Fruit fly (Drosophila melanogaster) whole organism, embryonic: ENCODE results near the gene fz.

Experiments used
- CG10431 ChIP-seq: fragments of 200-800 bp; sonication (Bioruptor generic); optimal IDR thresholded peaks from 3 replicates; lab custom pipeline; 2018; ENCODE audit warnings: missing biosample characterization, mild to moderate bottlenecking, missing genetic modification characterization
- CG10959 ChIP-seq: fragments of 200-800 bp; sonication (Bioruptor generic); IDR thresholded peaks from 2 replicates; pipeline ENCODE4 v1.3.6; 2022; ENCODE audit warnings: missing biosample characterization, missing genetic modification characterization
- CG10979 ChIP-seq: fragments of 200-800 bp; sonication (Bioruptor generic); optimal IDR thresholded peaks from 2 replicates; lab custom pipeline; 2018; ENCODE audit warnings: missing biosample characterization, mild to moderate bottlenecking, missing genetic modification characterization, moderate library complexity
- CG11093 ChIP-seq: fragments of 200-800 bp; sonication (Bioruptor generic); IDR thresholded peaks from 3 replicates; pipeline ENCODE4 v1.3.6; 2022; ENCODE audit warnings: missing biosample characterization, missing genetic modification characterization
- CG11398 ChIP-seq: fragments of 200-800 bp; sonication (Bioruptor generic); optimal IDR thresholded peaks from 2 replicates; lab custom pipeline; 2016; ENCODE audit warnings: missing biosample characterization, missing genetic modification characterization
- CG11456 ChIP-seq: fragments of 200-800 bp; sonication (Bioruptor generic); IDR thresholded peaks from 3 replicates; pipeline ENCODE4 v1.3.6; 2022; ENCODE audit warnings: missing biosample characterization, missing genetic modification characterization
- CG16813 ChIP-seq: fragments of 200-800 bp; sonication (Bioruptor generic); IDR thresholded peaks from 3 replicates; pipeline ENCODE4 v1.3.6; 2022; ENCODE audit warnings: missing biosample characterization, missing genetic modification characterization; ENCODE audit not compliant: partially characterized antibody
- CG16863 ChIP-seq: fragments of 200-800 bp; sonication (Bioruptor generic); optimal IDR thresholded peaks from 3 replicates; lab custom pipeline; 2016; ENCODE audit warnings: missing biosample characterization, missing genetic modification characterization
- CG17568 ChIP-seq: fragments of 200-800 bp; sonication (Bioruptor generic); optimal IDR thresholded peaks from 2 replicates; lab custom pipeline; 2018; ENCODE audit warnings: missing biosample characterization, mild to moderate bottlenecking, missing genetic modification characterization, moderate library complexity
- CG2120 ChIP-seq: fragments of 200-800 bp; sonication (Bioruptor generic); optimal IDR thresholded peaks from 3 replicates; lab custom pipeline; 2016; ENCODE audit warnings: missing biosample characterization, missing genetic modification characterization
- CG31365 ChIP-seq: fragments of 200-800 bp; sonication (Bioruptor generic); optimal IDR thresholded peaks from 2 replicates; lab custom pipeline; 2018; ENCODE audit warnings: missing biosample characterization, mild to moderate bottlenecking, missing genetic modification characterization
- CG33557 ChIP-seq: fragments of 200-800 bp; sonication (Bioruptor generic); optimal IDR thresholded peaks from 2 replicates; lab custom pipeline; 2019; ENCODE audit warnings: missing biosample characterization, mild to moderate bottlenecking, missing genetic modification characterization, moderate library complexity
- CG34224 ChIP-seq: fragments of 200-800 bp; sonication (Bioruptor generic); IDR thresholded peaks from 3 replicates; pipeline ENCODE4 v1.3.6; 2022; ENCODE audit warnings: missing biosample characterization, missing genetic modification characterization; ENCODE audit not compliant: partially characterized antibody
- CG4282 ChIP-seq: fragments of 200-800 bp; sonication (Bioruptor generic); optimal IDR thresholded peaks from 2 replicates; lab custom pipeline; 2016; ENCODE audit warnings: missing biosample characterization, missing genetic modification characterization
- CG6683 ChIP-seq: fragments of 200-800 bp; sonication (Bioruptor generic); optimal IDR thresholded peaks from 2 replicates; lab custom pipeline; 2017; ENCODE audit warnings: missing biosample characterization, mild to moderate bottlenecking, missing genetic modification characterization, missing genetic modification reagents
- CG6791 ChIP-seq: fragments of 200-800 bp; sonication (Bioruptor generic); IDR thresholded peaks from 3 replicates; pipeline ENCODE4 v1.3.6; 2022; ENCODE audit warnings: missing biosample characterization, missing genetic modification characterization; ENCODE audit not compliant: partially characterized antibody
- CG6813 ChIP-seq: fragments of 200-800 bp; sonication (Bioruptor generic); optimal IDR thresholded peaks from 2 replicates; lab custom pipeline; 2017; ENCODE audit warnings: missing biosample characterization, missing genetic modification characterization, mild to moderate bottlenecking, moderate library complexity, missing genetic modification reagents
- CG7271 ChIP-seq: fragments of 200-800 bp; sonication (Bioruptor generic); optimal IDR thresholded peaks from 2 replicates; lab custom pipeline; 2018; ENCODE audit warnings: missing biosample characterization, mild to moderate bottlenecking, missing genetic modification characterization, moderate library complexity
- CG8281 ChIP-seq: fragments of 200-800 bp; sonication (Bioruptor generic); optimal IDR thresholded peaks from 2 replicates; lab custom pipeline; 2018; ENCODE audit warnings: missing biosample characterization, mild to moderate bottlenecking, missing genetic modification characterization, moderate library complexity
- Dip2 ChIP-seq: fragments of 200-800 bp; sonication (Bioruptor generic); IDR thresholded peaks from 2 replicates; pipeline ENCODE4 v1.3.6; 2022; ENCODE audit warnings: missing biosample characterization, missing genetic modification characterization
- Gug ChIP-seq: fragments of 200-800 bp; sonication (Bioruptor generic); IDR thresholded peaks from 4 replicates; pipeline ENCODE4 v1.3.6; 2022; ENCODE audit warnings: missing biosample characterization, missing genetic modification characterization
- HLH3B ChIP-seq: fragments of 200-800 bp; sonication (Bioruptor generic); IDR thresholded peaks from 2 replicates; pipeline ENCODE4 v1.3.6; 2022; ENCODE audit warnings: missing biosample characterization, missing genetic modification characterization
- Hand ChIP-seq: fragments of 200-800 bp; sonication (Bioruptor generic); optimal IDR thresholded peaks from 2 replicates; lab custom pipeline; 2017; ENCODE audit warnings: mild to moderate bottlenecking, missing biosample characterization, missing genetic modification reagents, missing genetic modification characterization
- Hey ChIP-seq: fragments of 200-800 bp; sonication (Bioruptor generic); optimal IDR thresholded peaks from 3 replicates; lab custom pipeline; 2018; ENCODE audit warnings: missing biosample characterization, mild to moderate bottlenecking, missing genetic modification characterization
- Hmr ChIP-seq: fragments of 200-800 bp; sonication (Bioruptor generic); optimal IDR thresholded peaks from 3 replicates; lab custom pipeline; 2017; ENCODE audit warnings: mild to moderate bottlenecking, missing biosample characterization, missing genetic modification reagents, missing genetic modification characterization
- MESR4 ChIP-seq: fragments of 200-800 bp; sonication (Bioruptor generic); optimal IDR thresholded peaks from 2 replicates; lab custom pipeline; 2018; ENCODE audit warnings: missing biosample characterization, mild to moderate bottlenecking, missing genetic modification characterization, moderate library complexity
- NK7.1 ChIP-seq: fragments of 200-800 bp; sonication (Bioruptor generic); optimal IDR thresholded peaks from 3 replicates; lab custom pipeline; 2016; ENCODE audit warnings: missing biosample characterization, missing genetic modification characterization
- NfI ChIP-seq: fragments of 200-800 bp; sonication (Bioruptor generic); optimal IDR thresholded peaks from 3 replicates; lab custom pipeline; 2018; ENCODE audit warnings: missing biosample characterization, mild to moderate bottlenecking, missing genetic modification characterization, moderate library complexity
- Optix ChIP-seq: fragments of 200-800 bp; sonication (Bioruptor generic); IDR thresholded peaks from 3 replicates; pipeline ENCODE4 v1.3.6; 2022; ENCODE audit warnings: missing biosample characterization, missing genetic modification characterization
- Rfx ChIP-seq: fragments of 200-800 bp; sonication (Bioruptor generic); IDR thresholded peaks from 2 replicates; pipeline ENCODE4 v1.3.6; 2022; ENCODE audit warnings: missing biosample characterization, missing genetic modification characterization
- Ssrp ChIP-seq: fragments of 200-800 bp; sonication (Bioruptor generic); optimal IDR thresholded peaks from 2 replicates; lab custom pipeline; 2018; ENCODE audit warnings: missing biosample characterization, mild to moderate bottlenecking, missing genetic modification characterization, moderate library complexity
- YL-1 ChIP-seq: fragments of 200-800 bp; sonication (Bioruptor generic); optimal IDR thresholded peaks from 3 replicates; lab custom pipeline; 2017; ENCODE audit warnings: missing biosample characterization, mild to moderate bottlenecking, missing genetic modification characterization
- ap ChIP-seq: fragments of 200-800 bp; sonication (Bioruptor generic); IDR thresholded peaks from 2 replicates; pipeline ENCODE4 v1.3.6; 2022; ENCODE audit warnings: missing biosample characterization, missing genetic modification characterization
- bcd ChIP-seq: fragments of 200-800 bp; sonication (Bioruptor generic); optimal IDR thresholded peaks from 2 replicates; lab custom pipeline; 2017; ENCODE audit warnings: missing biosample characterization, mild to moderate bottlenecking, missing genetic modification characterization
- bigmax ChIP-seq: fragments of 200-800 bp; sonication (Bioruptor generic); optimal IDR thresholded peaks from 2 replicates; lab custom pipeline; 2018; ENCODE audit warnings: missing biosample characterization, mild to moderate bottlenecking, missing genetic modification characterization
- br ChIP-seq: fragments of >200 bp; optimal IDR thresholded peaks from 2 replicates; lab custom pipeline; 2017
- cato ChIP-seq: fragments of 200-800 bp; sonication (Bioruptor generic); optimal IDR thresholded peaks from 2 replicates; lab custom pipeline; 2016; ENCODE audit warnings: missing biosample characterization, missing genetic modification characterization, borderline replicate concordance
- corto ChIP-seq: fragments of 200-800 bp; sonication (Bioruptor generic); optimal IDR thresholded peaks from 2 replicates; lab custom pipeline; 2016; ENCODE audit warnings: missing biosample characterization, mild to moderate bottlenecking, missing genetic modification characterization, moderate library complexity
- fd102C ChIP-seq: fragments of 200-800 bp; sonication (Bioruptor generic); optimal IDR thresholded peaks from 2 replicates; lab custom pipeline; 2018; ENCODE audit warnings: missing biosample characterization, mild to moderate bottlenecking, missing genetic modification characterization, moderate library complexity
- gsb-n ChIP-seq: fragments of 200-800 bp; sonication (Bioruptor generic); optimal IDR thresholded peaks from 3 replicates; lab custom pipeline; 2018; ENCODE audit warnings: missing biosample characterization, mild to moderate bottlenecking, missing genetic modification characterization
- gt ChIP-seq: fragments of 200-800 bp; sonication (Bioruptor generic); IDR thresholded peaks from 2 replicates; pipeline ENCODE4 v1.3.6; 2022; ENCODE audit warnings: missing biosample characterization, missing genetic modification characterization
- mam ChIP-seq: fragments of 200-800 bp; sonication (Bioruptor generic); optimal IDR thresholded peaks from 3 replicates; lab custom pipeline; 2016; ENCODE audit warnings: missing biosample characterization, missing genetic modification characterization
- mld ChIP-seq: fragments of 200-800 bp; sonication (Bioruptor generic); IDR thresholded peaks from 3 replicates; pipeline ENCODE4 v1.3.6; 2022; ENCODE audit warnings: missing biosample characterization, missing genetic modification characterization; ENCODE audit not compliant: partially characterized antibody
- pb ChIP-seq: fragments of 200-800 bp; sonication (Bioruptor generic); optimal IDR thresholded peaks from 3 replicates; lab custom pipeline; 2016; ENCODE audit warnings: missing biosample characterization, missing genetic modification characterization
- pita ChIP-seq: fragments of 200-800 bp; sonication (Bioruptor generic); optimal IDR thresholded peaks from 2 replicates; lab custom pipeline; 2017; ENCODE audit warnings: missing biosample characterization, mild to moderate bottlenecking, missing genetic modification characterization
- pum ChIP-seq: fragments of 200-800 bp; sonication (Bioruptor generic); optimal IDR thresholded peaks from 2 replicates; lab custom pipeline; 2016; ENCODE audit warnings: missing biosample characterization, missing genetic modification characterization
- sens ChIP-seq: fragments of 200-800 bp; sonication (Bioruptor generic); peaks from one replicate; lab custom pipeline; 2016; ENCODE audit warnings: missing biosample characterization, missing genetic modification characterization
- sqz ChIP-seq: fragments of 200-800 bp; sonication (Bioruptor generic); optimal IDR thresholded peaks from 3 replicates; lab custom pipeline; 2018; ENCODE audit warnings: missing biosample characterization, mild to moderate bottlenecking, missing genetic modification characterization
- sr ChIP-seq: fragments of 200-800 bp; sonication (Bioruptor generic); IDR thresholded peaks from 3 replicates; pipeline ENCODE4 v1.3.6; 2022; ENCODE audit warnings: missing biosample characterization, missing genetic modification characterization
- trem ChIP-seq: fragments of 200-800 bp; optimal IDR thresholded peaks from 3 replicates; lab custom pipeline; 2019; ENCODE audit warnings: missing biosample characterization, mild to moderate bottlenecking, missing genetic modification characterization, moderate library complexity
- ttk ChIP-seq: fragments of 200-800 bp; sonication (Bioruptor generic); IDR thresholded peaks from 2 replicates; pipeline ENCODE4 v2.1.2; 2022; ENCODE audit warnings: missing biosample characterization, missing genetic modification characterization

The fz gene

DNA sequence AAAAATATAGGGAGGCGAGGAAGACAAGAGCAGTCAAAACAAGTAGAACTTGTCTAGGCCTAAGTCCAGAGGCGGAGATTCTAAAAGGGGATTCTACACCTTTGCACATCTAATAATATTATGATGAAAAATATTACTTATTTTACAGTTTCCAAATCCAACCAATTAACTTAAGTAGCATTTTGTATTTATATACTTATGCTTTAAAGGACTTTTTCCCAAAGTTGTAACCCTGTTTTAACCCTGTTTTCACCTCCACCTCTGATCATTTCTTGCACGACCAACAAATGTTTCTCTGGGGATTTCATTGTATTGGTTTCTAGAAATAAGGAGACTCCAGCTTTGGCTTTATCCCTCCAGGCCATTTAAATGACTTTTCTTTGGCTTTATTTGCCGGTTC lies 61.7 kb downstream of the fz start (continued):
- TF ChIP-seq gt, result no peak
- 0 out of 3 replicates have a peak, but pooled peaks have one; percentile 36 for TF ChIP-seq CG11093 (GFP tag; lab: Robert Waterston, UW)
- no peak for TF ChIP-seq corto (GFP tag; lab: Kevin White, UChicago)
- TF ChIP-seq CG16863, result no peak
- peak; percentile 2 for TF ChIP-seq mam (GFP tag; lab: Kevin White, UChicago)
- 0 out of 2 replicates have a peak, but pooled peaks have one; percentile 6 for TF ChIP-seq HLH3B
- peak; percentile 46; the same call in 2 of the 4 replicates for TF ChIP-seq Gug (GFP tag; lab: Robert Waterston, UW)
- TF ChIP-seq CG4282 (GFP tag; lab: Kevin White, UChicago), result no peak
- TF ChIP-seq CG6683, result no peak
- no peak for TF ChIP-seq ap
- TF ChIP-seq sqz (GFP tag; lab: Kevin White, UChicago), result peak; percentile 11
- peak; percentile 90 for TF ChIP-seq sens (GFP tag; lab: Kevin White, UChicago)
- no peak for TF ChIP-seq CG7271 (tag; lab: Kevin White, UChicago)
- TF ChIP-seq NK7.1, result no peak
- peak; percentile 77 for TF ChIP-seq CG10979 (tag; lab: Kevin White, UChicago)
- no peak for TF ChIP-seq CG31365
- no peak for TF ChIP-seq gsb-n (tag; lab: Kevin White, UChicago)
- peak; percentile 91 for TF ChIP-seq Rfx (GFP tag; lab: Robert Waterston, UW)
- no peak for TF ChIP-seq Hand (GFP tag; lab: Kevin White, UChicago)
- no peak for TF ChIP-seq br (lab: Kevin White, UChicago)
- TF ChIP-seq CG2120 (GFP tag; lab: Kevin White, UChicago), result peak; percentile 76
- peak; percentile 67 for TF ChIP-seq CG6813
- TF ChIP-seq CG10959 (GFP tag; lab: Robert Waterston, UW), result peak; percentile 68
- no peak for TF ChIP-seq CG33557 (GFP tag; lab: Kevin White, UChicago)
- no peak for TF ChIP-seq CG8281 (tag; lab: Kevin White, UChicago)
- no peak for TF ChIP-seq pb (GFP tag; lab: Kevin White, UChicago)
- no peak for TF ChIP-seq ttk (GFP tag; lab: Robert Waterston, UW)
- peak; percentile 43 for TF ChIP-seq trem (tag; lab: Kevin White, UChicago)
- no peak for TF ChIP-seq NfI (GFP tag; lab: Kevin White, UChicago)
- TF ChIP-seq CG10431 (GFP tag; lab: Kevin White, UChicago), result no peak
- no peak for TF ChIP-seq pita (GFP tag; lab: Kevin White, UChicago)
- no peak for TF ChIP-seq bigmax (GFP tag; lab: Kevin White, UChicago)
- TF ChIP-seq CG16813 (GFP tag; lab: Robert Waterston, UW), result no peak
- no peak for TF ChIP-seq MESR4
- TF ChIP-seq sr (GFP tag; lab: Robert Waterston, UW), result no peak
- TF ChIP-seq fd102C (GFP tag; lab: Kevin White, UChicago), result no peak
- no peak for TF ChIP-seq pum
- TF ChIP-seq Hey (tag; lab: Kevin White, UChicago), result no peak
- TF ChIP-seq bcd (GFP tag; lab: Kevin White, UChicago), result peak; percentile 50
- TF ChIP-seq CG11456 (GFP tag; lab: Robert Waterston, UW), result no peak; the same call in 1 of the 3 replicates
- TF ChIP-seq Ssrp (tag; lab: Kevin White, UChicago), result no peak
- TF ChIP-seq Optix, result no peak
- no peak for TF ChIP-seq YL-1 (GFP tag; lab: Kevin White, UChicago)
- no peak for TF ChIP-seq CG17568 (GFP tag; lab: Kevin White, UChicago)
- no peak for TF ChIP-seq CG11398 (GFP tag; lab: Kevin White, UChicago)
- TF ChIP-seq CG6791 (GFP tag; lab: Robert Waterston, UW), result no peak
- no peak for TF ChIP-seq mld (GFP tag; lab: Robert Waterston, UW)
- no peak for TF ChIP-seq CG34224 (GFP tag; lab: Robert Waterston, UW)
- no peak for TF ChIP-seq cato (GFP tag; lab: Kevin White, UChicago)
- TF ChIP-seq Hmr (GFP tag; lab: Kevin White, UChicago), result peak; percentile 18
- TF ChIP-seq Dip2 (GFP tag; lab: Robert Waterston, UW), result no peak
